Worm (Caenorhabditis elegans): ENCODE results near the gene lipl-1.

DNA sequence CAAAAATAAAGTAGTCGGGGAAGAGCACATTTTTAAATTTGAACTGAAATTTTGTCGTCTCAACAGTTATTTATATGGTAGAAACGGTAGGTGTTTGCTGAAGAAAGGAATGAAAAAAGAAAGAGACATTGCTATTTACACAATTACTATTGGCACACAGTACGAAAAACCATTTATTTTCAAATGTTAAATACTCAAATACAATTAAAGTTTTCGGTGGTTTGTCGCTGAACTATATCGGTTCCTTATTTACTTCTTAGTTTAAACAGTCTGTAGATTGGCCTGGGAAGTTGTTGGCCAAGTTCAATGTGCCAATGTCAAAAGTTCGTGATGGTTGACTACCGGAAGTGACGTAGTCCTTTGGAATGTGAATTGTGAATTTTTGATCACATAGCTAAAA lies 15.7 kb upstream of the lipl-1 start, which contains the start of gene ttr-27:
- no peak for TF ChIP-seq sptf-1 (tag; optimal IDR thresholded peaks at IDR 0.05)
- TF ChIP-seq pha-4 (tag; optimal IDR thresholded peaks at IDR 0.05): no peak
- TF ChIP-seq elt-3 (tag; optimal IDR thresholded peaks at IDR 0.05): no peak
- no peak for TF ChIP-seq nhr-28 (tag; optimal IDR thresholded peaks at IDR 0.05)
- no peak for TF ChIP-seq unc-120 (tag; optimal IDR thresholded peaks at IDR 0.05; ENCODE audit: poor library complexity, severe bottlenecking)
- no peak for TF ChIP-seq unc-39 (tag; optimal IDR thresholded peaks at IDR 0.05)
- no peak for TF ChIP-seq snpc-4 (tag; optimal IDR thresholded peaks at IDR 0.05)
- no peak for TF ChIP-seq mep-1 (tag; optimal IDR thresholded peaks at IDR 0.05)
- no peak for TF ChIP-seq cnd-1 (tag; optimal IDR thresholded peaks at IDR 0.05)
- TF ChIP-seq ces-1 (GFP tag; optimal IDR thresholded peaks at IDR 0.05): no peak
- TF ChIP-seq zip-8 (tag; optimal IDR thresholded peaks at IDR 0.05): no peak
- no peak for TF ChIP-seq lsy-2 (tag; optimal IDR thresholded peaks at IDR 0.05)

All from whole organism, mixed stage, embryonic.